Fruit fly (Drosophila melanogaster): ENCODE measurements around the gene CG32448.

dm6 chr3L:21839720-21840641 lies 11.7 kb upstream of the CG32448 start:
- TF ChIP-seq Eip93F (GFP tag; optimal IDR thresholded peaks at IDR 0.05) (peak; percentile 70), dsx (GFP tag; optimal IDR thresholded peaks at IDR 0.05; ENCODE audit: poor library complexity, severe bottlenecking) (peak; percentile 91), Lpt (GFP tag; optimal IDR thresholded peaks at IDR 0.05) (peak; percentile 95), Gug (GFP tag; IDR thresholded peaks at IDR 0.05) (peak; percentile 86), CG16779 (tag; optimal IDR thresholded peaks at IDR 0.05) (peak; percentile 96), CG10631 (GFP tag; optimal IDR thresholded peaks at IDR 0.05) (peak; percentile 95), Ets96B (tag; optimal IDR thresholded peaks at IDR 0.05) (peak; percentile 94), vri (GFP tag; optimal IDR thresholded peaks at IDR 0.05) (peak; percentile 91)

Data from whole organism, prepupa.